Worm (Caenorhabditis elegans): ENCODE data around the gene T06E8.8.

ce11 chrV:10003315-10003969, 40.1 kb upstream of the T06E8.8 start:
- TF ChIP-seq lin-39 (tag; optimal IDR thresholded peaks at IDR 0.05) (no peak), elt-3 (tag; optimal IDR thresholded peaks at IDR 0.05) (no peak), nhr-11 (tag; optimal IDR thresholded peaks at IDR 0.05) (peak; percentile 29), nhr-12 (tag; optimal IDR thresholded peaks at IDR 0.05) (no peak), ama-1 (optimal IDR thresholded peaks at IDR 0.05) (no peak), ceh-16 (tag; optimal IDR thresholded peaks at IDR 0.05) (no peak), aly-2 (tag; optimal IDR thresholded peaks at IDR 0.05) (no peak), R02D3.7 (tag; optimal IDR thresholded peaks at IDR 0.05) (no peak), nhr-237 (tag; optimal IDR thresholded peaks at IDR 0.05) (no peak), ztf-11 (tag; optimal IDR thresholded peaks at IDR 0.05) (no peak), fos-1 (tag; optimal IDR thresholded peaks at IDR 0.05) (no peak), alr-1 (tag; optimal IDR thresholded peaks at IDR 0.05) (no peak), mab-5 (tag; optimal IDR thresholded peaks at IDR 0.05) (peak; percentile 15)
